Worm (Caenorhabditis elegans) whole organism, L2 larva: ENCODE data around the gene mccc-1.
A peak's percentile ranks its signal among the peaks of the same experiment; 100 is the strongest.
"Not testable (repeated sequence)": the region's sequence is repeated elsewhere in the genome, so short reads cannot be mapped to it uniquely, and the experiment has no call there.

ENCODE experiments used
- C34F6.9 ChIP-seq: fragments of 150-350 bp; optimal IDR thresholded peaks from 2 replicates; lab custom pipeline; 2014; ENCODE audit warnings: missing biosample characterization, missing genetic modification characterization
- F13H6.1 ChIP-seq: sonication (generic microtip); optimal IDR thresholded peaks from 2 replicates; lab custom pipeline; 2016; ENCODE audit warnings: missing genetic modification characterization, missing compliant biosample characterization
- Y55F3AM.14 ChIP-seq: fragments of 200-800 bp; sonication (Bioruptor generic); optimal IDR thresholded peaks from 2 replicates; lab custom pipeline; 2018; ENCODE audit warnings: mild to moderate bottlenecking, missing genetic modification characterization, missing compliant biosample characterization
- alr-1 ChIP-seq: fragments of 150-350 bp; optimal IDR thresholded peaks from 2 replicates; lab custom pipeline; 2014; ENCODE audit warnings: missing biosample characterization, missing genetic modification characterization
- aly-2 ChIP-seq: fragments of 150-350 bp; optimal IDR thresholded peaks from 2 replicates; lab custom pipeline; 2014; ENCODE audit warnings: missing biosample characterization, missing genetic modification characterization
- ama-1 ChIP-seq: fragments of 150-350 bp; optimal IDR thresholded peaks from 2 replicates; lab custom pipeline; 2018; ENCODE audit warnings: inconsistent platforms
- blmp-1 ChIP-seq: sonication (generic microtip); optimal IDR thresholded peaks from 2 replicates; lab custom pipeline; 2017; ENCODE audit warnings: missing genetic modification characterization, mild to moderate bottlenecking, missing compliant biosample characterization, antibody characterized with exemption, moderate library complexity; ENCODE audit not compliant: insufficient read depth
- ceh-16 ChIP-seq: fragments of 150-350 bp; optimal IDR thresholded peaks from 2 replicates; lab custom pipeline; 2014; ENCODE audit warnings: missing biosample characterization, missing genetic modification characterization
- ceh-82 ChIP-seq: fragments of 150-350 bp; optimal IDR thresholded peaks from 2 replicates; lab custom pipeline; 2014; ENCODE audit warnings: missing biosample characterization, missing genetic modification characterization
- crh-2 ChIP-seq: sonication (generic microtip); optimal IDR thresholded peaks from 2 replicates; lab custom pipeline; 2017; ENCODE audit warnings: missing biosample characterization, missing genetic modification characterization
- dmd-4 ChIP-seq: sonication (generic microtip); optimal IDR thresholded peaks from 2 replicates; lab custom pipeline; 2017; ENCODE audit warnings: missing biosample characterization, missing genetic modification characterization
- fos-1 ChIP-seq: fragments of 150-350 bp; optimal IDR thresholded peaks from 2 replicates; lab custom pipeline; 2014; ENCODE audit warnings: missing biosample characterization, missing genetic modification characterization
- gmeb-1 ChIP-seq: fragments of 150-350 bp; optimal IDR thresholded peaks from 2 replicates; lab custom pipeline; 2014; ENCODE audit warnings: missing biosample characterization, missing genetic modification characterization
- lin-39 ChIP-seq: fragments of 150-350 bp; optimal IDR thresholded peaks from 2 replicates; lab custom pipeline; 2014; ENCODE audit warnings: missing biosample characterization, missing genetic modification reagents, missing genetic modification characterization
- mdl-1 ChIP-seq, 2 experiments: fragments of 150-350 bp in 1 of 2; sonication (generic microtip) in 1 of 2; optimal IDR thresholded peaks; 2 replicates each; lab custom pipeline; 2017; ENCODE audit warnings: missing biosample characterization in 2 of 2, missing genetic modification characterization in 2 of 2
- nhr-10 ChIP-seq: sonication (generic microtip); optimal IDR thresholded peaks from 2 replicates; lab custom pipeline; 2017; ENCODE audit warnings: missing biosample characterization, missing genetic modification characterization
- nhr-11 ChIP-seq: fragments of 150-350 bp; optimal IDR thresholded peaks from 2 replicates; lab custom pipeline; 2014; ENCODE audit warnings: missing biosample characterization, missing genetic modification characterization
- nhr-129 ChIP-seq: fragments of 150-350 bp; optimal IDR thresholded peaks from 2 replicates; lab custom pipeline; 2014; ENCODE audit warnings: missing biosample characterization, missing genetic modification characterization
- nhr-21 ChIP-seq: fragments of 150-350 bp; optimal IDR thresholded peaks from 2 replicates; lab custom pipeline; 2014; ENCODE audit warnings: missing biosample characterization, missing genetic modification characterization
- nhr-23 ChIP-seq: fragments of 150-350 bp; optimal IDR thresholded peaks from 2 replicates; lab custom pipeline; 2014; ENCODE audit warnings: missing biosample characterization, missing genetic modification reagents, missing genetic modification characterization
- nhr-77 ChIP-seq: fragments of 150-350 bp; optimal IDR thresholded peaks from 2 replicates; lab custom pipeline; 2014; ENCODE audit warnings: missing biosample characterization, missing genetic modification characterization
- peb-1 ChIP-seq: fragments of 150-350 bp; optimal IDR thresholded peaks from 2 replicates; lab custom pipeline; 2014; ENCODE audit warnings: missing biosample characterization, missing genetic modification characterization
- sem-4 ChIP-seq: fragments of 150-350 bp; optimal IDR thresholded peaks from 2 replicates; lab custom pipeline; 2014; ENCODE audit warnings: missing biosample characterization, missing genetic modification reagents, missing genetic modification characterization
- skn-1 ChIP-seq: sonication (generic microtip); optimal IDR thresholded peaks from 2 replicates; lab custom pipeline; 2017; ENCODE audit warnings: missing biosample characterization, missing genetic modification characterization
- sma-3 ChIP-seq: sonication (generic microtip); optimal IDR thresholded peaks from 2 replicates; lab custom pipeline; 2016; ENCODE audit warnings: missing genetic modification reagents, missing genetic modification characterization, missing compliant biosample characterization
- sma-9 ChIP-seq, 2 experiments: fragments of 150-350 bp in 1 of 2; sonication (generic microtip) in 1 of 2; optimal IDR thresholded peaks; 2 replicates each; lab custom pipeline; 2014 to 2016; ENCODE audit warnings: missing genetic modification characterization in 2 of 2, mild to moderate bottlenecking in 1 of 2, missing biosample characterization in 1 of 2, missing compliant biosample characterization in 1 of 2, missing genetic modification reagents in 1 of 2, moderate library complexity in 1 of 2
- snpc-4 ChIP-seq: fragments of 150-350 bp; optimal IDR thresholded peaks from 2 replicates; lab custom pipeline; 2014; ENCODE audit warnings: missing biosample characterization, missing genetic modification characterization
- unc-39 ChIP-seq: fragments of 150-350 bp; optimal IDR thresholded peaks from 2 replicates; lab custom pipeline; 2014; ENCODE audit warnings: missing biosample characterization, missing genetic modification characterization
- unc-55 ChIP-seq: fragments of 150-350 bp; sonication (generic microtip); optimal IDR thresholded peaks from 3 replicates; lab custom pipeline; 2014; ENCODE audit warnings: missing biosample characterization, missing genetic modification reagents, missing genetic modification characterization
- unc-62 ChIP-seq: fragments of 150-350 bp; optimal IDR thresholded peaks from 2 replicates; lab custom pipeline; 2014; ENCODE audit warnings: missing biosample characterization, missing genetic modification reagents, missing genetic modification characterization
- zag-1 ChIP-seq: fragments of 150-350 bp; optimal IDR thresholded peaks from 2 replicates; lab custom pipeline; 2014; ENCODE audit warnings: missing biosample characterization, missing genetic modification characterization
- ztf-1 ChIP-seq: fragments of 200-800 bp; sonication (Bioruptor generic); conservative IDR thresholded peaks from 2 replicates; pipeline ENCODE4 v1.3.6; 2022; ENCODE audit warnings: missing genetic modification characterization, missing compliant biosample characterization
- ztf-4 ChIP-seq: fragments of 150-350 bp; optimal IDR thresholded peaks from 2 replicates; lab custom pipeline; 2014; ENCODE audit warnings: missing biosample characterization, missing genetic modification characterization

Gene mccc-1

DNA sequence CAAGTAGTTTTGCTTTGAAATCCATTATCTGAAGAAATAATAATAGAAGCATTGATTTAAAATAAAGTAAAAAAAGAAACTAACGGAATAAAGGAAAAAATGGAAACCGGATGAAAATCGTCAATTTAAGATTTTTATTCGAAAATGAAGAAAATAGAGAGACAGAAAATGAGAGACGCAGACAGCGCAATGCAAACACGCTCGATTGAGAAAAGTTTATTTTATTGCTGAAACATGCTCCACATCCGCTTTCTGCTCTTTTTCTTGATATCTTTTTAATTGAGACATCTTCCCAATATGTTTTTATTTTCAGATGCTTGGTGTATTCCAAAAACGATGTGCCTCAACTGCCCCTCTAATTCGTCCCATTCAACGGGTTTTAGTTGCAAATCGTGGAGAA is at the start of gene mccc-1, which contains the start of gene prp-18:
Gene mccc-1, plus strand, starts transcription at position 314 of the 400 bp plus-strand sequence.
Gene prp-18, minus strand, starts transcription at position 127 of the 400 bp plus-strand sequence.
- TF ChIP-seq C34F6.9 (tag; lab: Kevin White, UChicago), result peak; percentile 90
- no peak for TF ChIP-seq dmd-4
- TF ChIP-seq F13H6.1 (tag; lab: Kevin White, UChicago), result no peak
- TF ChIP-seq unc-55 (GFP tag; lab: Kevin White, UChicago), result peak; percentile 82
- peak; percentile 47 for TF ChIP-seq fos-1 (tag; lab: Kevin White, UChicago)
- no peak for TF ChIP-seq aly-2 (tag; lab: Kevin White, UChicago)
- peak; percentile 23 for TF ChIP-seq sma-9 (GFP tag; optimal IDR thresholded peaks at IDR 0.05; lab: Kevin White, UChicago)
- no peak for TF ChIP-seq sma-9 (tag; optimal IDR thresholded peaks at IDR 0.05; lab: Kevin White, UChicago)
- no peak for TF ChIP-seq ztf-4 (tag; lab: Kevin White, UChicago)
- TF ChIP-seq crh-2 (tag; lab: Kevin White, UChicago), result peak; percentile 60
- peak; percentile 21 for TF ChIP-seq gmeb-1 (tag; lab: Kevin White, UChicago)
- no peak for TF ChIP-seq alr-1 (tag; lab: Kevin White, UChicago)
- peak; percentile 11 for TF ChIP-seq sem-4 (tag; lab: Kevin White, UChicago)
- TF ChIP-seq nhr-129, result peak; percentile 51
- TF ChIP-seq ceh-16 (tag; lab: Kevin White, UChicago), result no peak
- no peak for TF ChIP-seq unc-39

DNA sequence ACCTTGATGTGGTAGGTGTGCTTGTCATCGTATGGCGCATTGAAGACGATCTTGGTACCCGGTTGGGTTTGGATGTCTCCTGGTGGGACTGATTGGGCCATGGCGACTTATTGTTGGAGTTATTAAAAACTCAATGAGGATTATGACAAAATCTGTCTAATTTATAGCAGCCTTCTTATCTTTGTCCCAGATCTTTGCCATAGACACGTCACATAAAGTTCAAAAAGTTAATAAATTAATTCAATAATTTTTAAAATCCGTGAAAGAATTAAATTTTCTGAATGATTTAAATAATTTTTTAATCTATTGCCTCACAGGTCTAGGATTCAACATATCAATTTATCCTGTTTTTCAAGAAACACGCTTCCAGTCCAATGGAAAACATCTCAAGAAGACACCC is 48.1 kb upstream of the mccc-1 start, which contains the start of gene msp-81:
Gene msp-81, minus strand, starts transcription at position 101 of the 400 bp plus-strand sequence.
- no peak for TF ChIP-seq snpc-4 (tag; lab: Kevin White, UChicago)
- TF ChIP-seq peb-1, result no peak
- no peak for TF ChIP-seq ztf-1 (GFP tag; lab: Robert Waterston, UW)
- no peak for TF ChIP-seq alr-1 (tag; lab: Kevin White, UChicago)
- TF ChIP-seq ama-1 (lab: Kevin White, UChicago), result no peak
- no peak for TF ChIP-seq ceh-82 (tag; lab: Kevin White, UChicago)
- no peak for TF ChIP-seq sma-3 (GFP tag; lab: Kevin White, UChicago)
- TF ChIP-seq unc-62 (GFP tag; lab: Kevin White, UChicago), result no peak
- no peak for TF ChIP-seq blmp-1 (tag; lab: Kevin White, UChicago)
- no peak for TF ChIP-seq nhr-77 (tag; lab: Kevin White, UChicago)
- no peak for TF ChIP-seq mdl-1 (tag; optimal IDR thresholded peaks at IDR 0.05; lab: Kevin White, UChicago)
- TF ChIP-seq nhr-21 (tag; lab: Kevin White, UChicago), result no peak
- no peak for TF ChIP-seq nhr-23 (tag; lab: Kevin White, UChicago)

DNA sequence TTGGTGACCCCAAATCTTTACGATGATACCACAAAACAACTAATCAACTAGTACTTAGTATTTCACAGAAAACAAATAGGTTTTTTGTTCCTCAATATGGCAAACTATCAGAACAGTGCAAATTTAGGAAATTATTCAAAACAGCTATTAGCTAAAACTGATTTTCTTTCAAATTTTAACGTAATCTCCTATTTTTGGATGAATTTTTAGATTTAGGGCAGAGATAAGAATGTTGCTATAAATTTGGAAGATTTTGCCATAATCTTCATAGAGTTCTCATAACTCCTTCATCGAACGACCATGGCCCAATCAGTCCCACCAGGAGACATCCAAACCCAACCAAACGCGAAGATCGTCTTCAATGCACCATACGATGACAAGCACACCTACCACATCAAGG is 47.0 kb upstream of the mccc-1 start, which contains the start of gene msp-10:
Gene msp-10, plus strand, starts transcription at position 301 of the 400 bp plus-strand sequence.
- TF ChIP-seq Y55F3AM.14 (GFP tag; lab: Kevin White, UChicago); nhr-11 (tag; lab: Kevin White, UChicago); skn-1 (tag; lab: Kevin White, UChicago): not testable (repeated sequence)

DNA sequence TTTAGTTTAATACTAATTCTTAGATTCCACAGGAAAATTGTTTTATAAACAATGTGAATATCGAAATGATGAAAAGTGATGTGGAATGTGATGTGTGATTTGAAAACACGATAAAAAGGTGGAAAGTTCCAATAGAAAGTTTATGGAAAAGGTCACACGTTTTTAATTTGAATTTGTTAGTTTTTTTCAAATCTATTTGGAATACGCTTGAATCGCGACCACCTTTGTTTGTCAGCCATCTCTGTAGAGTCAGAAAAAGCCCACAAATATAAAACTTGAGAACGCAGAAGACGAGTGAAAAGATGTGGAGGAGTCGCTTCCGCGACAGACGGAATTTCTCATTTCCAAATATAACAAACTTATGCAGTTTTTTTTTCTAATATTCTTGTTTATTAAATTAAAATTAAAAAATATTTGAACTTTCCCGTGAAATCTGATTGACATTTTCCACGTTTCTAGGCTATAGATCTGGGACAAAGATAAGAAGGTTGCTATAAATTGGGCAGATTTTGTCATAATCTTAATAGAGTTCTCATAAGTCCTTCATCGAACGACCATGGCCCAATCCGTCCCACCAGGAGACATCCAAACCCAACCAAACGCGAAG is 43.3 kb upstream of the mccc-1 start, which contains the start of the genes kin-24 and msp-56:
Gene kin-24, minus strand, starts transcription at position 101 of the 607 bp plus-strand sequence.
Gene msp-56, plus strand, starts transcription at position 557 of the 607 bp plus-strand sequence.
- TF ChIP-seq nhr-23 (tag; lab: Kevin White, UChicago) (no peak), lin-39 (tag; lab: Kevin White, UChicago) (no peak), nhr-10 (tag; lab: Kevin White, UChicago) (no peak), dmd-4 (no peak)

DNA sequence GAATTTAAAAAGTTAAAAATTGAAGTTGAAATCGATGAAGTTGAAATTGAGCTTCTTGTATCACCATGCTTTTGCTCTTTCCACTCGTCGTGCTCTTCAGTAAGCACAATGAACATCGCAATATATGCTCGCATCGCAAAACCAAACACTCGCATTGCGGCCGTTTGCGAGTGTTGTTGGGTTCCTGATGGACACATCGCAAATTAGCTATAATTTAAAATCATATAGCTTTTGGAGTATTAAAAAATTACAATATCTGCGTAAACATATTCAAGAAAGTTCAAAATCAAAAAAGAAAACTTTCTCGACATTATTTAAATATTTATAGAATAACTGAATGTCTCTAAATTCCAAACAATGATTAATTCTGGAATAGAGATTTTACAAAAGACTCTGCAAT is 42.3 kb upstream of the mccc-1 start, which contains the start of gene K07F5.17:
Gene K07F5.17, plus strand, starts transcription at position 301 of the 400 bp plus-strand sequence.
- no peak for TF ChIP-seq zag-1
